Fruit fly (Drosophila melanogaster): ENCODE data around the gene CG18823.

CG18823 gene

dm6 chrX:990218-990617, at the start of gene CG18823:
CG18823 (plus strand) TSS chrX:990518.
- TF ChIP-seq psq (optimal IDR thresholded peaks at IDR 0.05) (no peak), pan (optimal IDR thresholded peaks at IDR 0.05) (no peak), usp (GFP tag; optimal IDR thresholded peaks at IDR 0.05) (no peak)

DNA sequence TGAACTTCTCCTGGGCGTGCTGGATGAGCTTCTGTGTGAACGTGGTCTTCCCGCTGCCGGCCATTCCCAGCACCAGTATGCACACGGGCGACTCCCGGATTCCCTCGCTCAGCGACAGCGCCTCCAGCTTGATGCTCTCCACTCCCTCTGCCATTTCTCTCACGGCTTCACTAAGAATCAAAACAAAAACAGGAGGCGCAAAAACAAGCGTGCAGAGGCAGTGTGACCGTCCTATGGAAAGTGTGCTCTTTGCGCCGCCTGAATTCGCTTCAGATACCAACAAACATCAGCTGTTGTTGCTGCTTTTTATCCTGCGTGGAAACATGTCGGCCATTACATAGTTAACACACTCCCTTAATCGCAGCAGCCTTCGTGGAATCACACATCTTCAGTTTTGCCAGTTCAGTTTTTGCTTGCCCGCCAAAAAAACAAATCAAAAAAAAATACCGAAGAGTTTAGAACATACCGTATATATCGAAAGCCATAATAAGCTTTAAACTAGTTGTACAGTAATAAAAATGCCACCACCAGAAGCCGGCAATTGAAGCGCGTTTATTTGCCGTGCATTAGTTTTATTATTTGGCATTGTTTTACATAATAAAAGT, 49.6 kb upstream of the CG18823 start, which contains the start of the genes CG3704 and mus81:
Gene CG3704, minus strand, starts transcription at position 226 of the 605 bp plus-strand sequence.
Gene mus81, plus strand, starts transcription at position 496 of the 605 bp plus-strand sequence.
- TF ChIP-seq EcR (GFP tag; optimal IDR thresholded peaks at IDR 0.05) (no peak), usp (GFP tag; optimal IDR thresholded peaks at IDR 0.05) (no peak), pan (optimal IDR thresholded peaks at IDR 0.05) (no peak), psq (optimal IDR thresholded peaks at IDR 0.05) (no peak), CG8478 (optimal IDR thresholded peaks at IDR 0.05) (no peak), Dll (optimal IDR thresholded peaks at IDR 0.05) (peak; percentile 27)

DNA sequence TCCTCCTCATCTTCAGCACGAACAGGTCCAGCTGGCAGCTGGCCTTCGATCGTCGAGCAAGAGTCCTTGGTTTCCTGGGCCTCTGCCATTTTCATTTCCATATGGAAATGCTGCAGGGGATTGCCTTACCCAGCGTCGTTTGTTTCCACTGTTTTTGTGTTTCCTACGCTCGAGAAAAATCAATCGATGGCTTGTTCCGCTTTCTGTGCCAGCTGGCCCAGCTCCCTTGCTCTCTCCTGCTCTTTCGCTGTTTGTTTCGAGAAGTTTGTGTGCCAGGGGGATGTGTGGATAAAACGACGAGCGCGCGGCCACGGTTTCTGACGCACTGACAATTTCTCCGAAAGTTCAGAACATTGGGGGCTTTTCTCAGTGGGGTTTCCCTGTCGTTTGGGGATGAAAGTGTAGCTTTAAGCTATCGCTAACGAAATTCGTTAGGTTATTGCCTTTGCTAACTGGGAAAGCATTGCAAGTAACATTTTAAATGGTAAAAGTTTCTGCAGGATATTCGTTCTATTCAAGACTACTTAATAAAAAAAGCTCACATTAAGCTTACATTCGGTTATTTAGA, 44.8 kb upstream of the CG18823 start, which contains the start of gene CG3703:
Gene CG3703, minus strand, starts transcription at position 328 of the 568 bp plus-strand sequence.
- no peak for TF ChIP-seq psq (optimal IDR thresholded peaks at IDR 0.05)
- no peak for TF ChIP-seq CG8478 (optimal IDR thresholded peaks at IDR 0.05)
- no peak for TF ChIP-seq EcR (GFP tag; optimal IDR thresholded peaks at IDR 0.05)
- TF ChIP-seq usp (GFP tag; optimal IDR thresholded peaks at IDR 0.05), result no peak
- no peak for TF ChIP-seq pan (optimal IDR thresholded peaks at IDR 0.05)
- TF ChIP-seq Dll (optimal IDR thresholded peaks at IDR 0.05), result no peak

dm6 chrX:946162-946561, 44.2 kb upstream of the CG18823 start:
- TF ChIP-seq usp (GFP tag; optimal IDR thresholded peaks at IDR 0.05) (no peak), CG8478 (optimal IDR thresholded peaks at IDR 0.05) (no peak)

DNA sequence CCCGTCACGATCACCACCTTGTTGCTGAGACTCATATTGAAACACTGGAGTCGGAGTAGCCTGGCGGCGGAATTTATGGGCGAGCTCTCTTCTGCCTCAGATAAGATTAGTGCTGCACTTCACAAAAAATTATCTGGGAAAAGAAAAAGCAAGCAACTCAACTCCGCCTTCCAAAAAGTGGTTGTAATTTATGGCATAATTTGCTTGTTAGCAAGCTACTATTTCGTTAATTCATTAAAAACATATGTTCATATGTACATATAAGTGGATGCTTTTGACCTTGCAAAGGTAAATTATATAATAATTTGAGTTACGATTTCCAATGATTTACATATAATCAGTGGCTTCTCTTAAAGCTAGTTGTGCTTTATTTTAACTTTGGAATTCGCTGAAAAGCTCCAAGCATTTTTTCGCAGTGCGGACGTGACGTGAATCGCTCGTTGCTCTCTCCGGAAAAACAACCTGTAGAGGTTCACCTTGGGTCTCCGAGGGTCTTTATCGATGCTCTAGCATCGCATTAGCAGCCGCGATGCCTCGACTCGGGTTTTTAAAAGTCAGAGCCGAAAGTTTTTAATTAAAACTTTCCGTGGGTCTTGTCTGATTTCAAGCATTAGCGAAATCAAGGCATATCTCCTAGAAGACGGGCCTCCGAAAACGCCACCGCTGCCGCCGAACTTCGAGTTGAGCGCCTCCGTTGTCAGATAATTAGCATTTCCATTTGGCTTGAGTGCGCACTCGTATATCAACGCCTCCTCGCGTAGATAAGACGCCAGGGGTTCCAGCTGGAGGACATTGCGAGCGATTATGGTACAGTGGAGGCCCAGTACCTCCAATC, 42.7 kb upstream of the CG18823 start, which contains the start of gene CG3699:
Gene CG3699, minus strand, starts transcription at position 51 of the 835 bp plus-strand sequence.
- TF ChIP-seq CG8478 (optimal IDR thresholded peaks at IDR 0.05) (no peak), usp (GFP tag; optimal IDR thresholded peaks at IDR 0.05) (no peak), Dll (optimal IDR thresholded peaks at IDR 0.05) (no peak), EcR (GFP tag; optimal IDR thresholded peaks at IDR 0.05) (no peak), pan (optimal IDR thresholded peaks at IDR 0.05) (no peak), psq (optimal IDR thresholded peaks at IDR 0.05) (no peak)

DNA sequence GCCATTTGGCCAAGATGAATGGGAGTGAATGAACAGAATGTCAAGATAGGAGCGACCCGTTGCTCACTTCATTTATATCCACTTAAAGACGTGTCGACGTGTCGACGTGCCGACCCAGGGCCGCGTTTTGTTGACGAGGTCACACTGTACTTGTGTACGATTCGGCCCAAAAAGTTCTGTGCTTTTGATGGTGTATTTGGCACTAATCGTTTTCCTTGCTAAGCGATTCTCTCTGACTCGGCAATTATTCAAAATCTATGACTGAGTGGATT, 42.1 kb upstream of the CG18823 start:
- no peak for TF ChIP-seq psq (optimal IDR thresholded peaks at IDR 0.05)
- no peak for TF ChIP-seq pan (optimal IDR thresholded peaks at IDR 0.05)
- no peak for TF ChIP-seq EcR (GFP tag; optimal IDR thresholded peaks at IDR 0.05)
- TF ChIP-seq CG8478 (optimal IDR thresholded peaks at IDR 0.05), result no peak
- no peak for TF ChIP-seq Dll (optimal IDR thresholded peaks at IDR 0.05)
- TF ChIP-seq usp (GFP tag; optimal IDR thresholded peaks at IDR 0.05), result no peak

dm6 chrX:951800-952199, 38.5 kb upstream of the CG18823 start, which contains the start of gene CG3690:
CG3690 (minus strand) TSS chrX:951900.
- TF ChIP-seq EcR (GFP tag; optimal IDR thresholded peaks at IDR 0.05) (no peak), usp (GFP tag; optimal IDR thresholded peaks at IDR 0.05) (no peak), psq (optimal IDR thresholded peaks at IDR 0.05) (no peak), CG8478 (optimal IDR thresholded peaks at IDR 0.05) (no peak), Dll (optimal IDR thresholded peaks at IDR 0.05) (no peak), pan (optimal IDR thresholded peaks at IDR 0.05) (no peak)

DNA sequence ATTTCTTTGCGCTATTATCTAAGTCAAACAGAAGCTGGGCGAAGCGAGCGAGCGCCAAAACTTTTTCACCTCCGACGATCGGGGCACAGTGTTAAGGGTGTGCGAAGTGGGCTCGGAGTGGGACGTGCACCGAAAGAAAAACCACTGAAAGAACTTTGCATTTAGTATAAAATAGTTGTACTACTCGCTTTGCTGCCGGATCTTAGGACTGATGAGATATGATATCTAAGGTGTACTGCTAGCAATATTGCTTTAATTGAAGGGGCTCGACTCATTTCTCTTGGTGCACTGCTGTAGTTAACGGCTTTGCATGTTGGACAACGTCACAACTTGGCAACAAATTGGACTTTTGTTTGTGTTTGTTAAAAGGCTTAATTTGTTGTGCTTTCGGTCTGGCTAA, 36.5 kb upstream of the CG18823 start:
- TF ChIP-seq EcR (GFP tag; optimal IDR thresholded peaks at IDR 0.05), result no peak
- TF ChIP-seq psq (optimal IDR thresholded peaks at IDR 0.05), result no peak
- no peak for TF ChIP-seq CG8478 (optimal IDR thresholded peaks at IDR 0.05)
- no peak for TF ChIP-seq Dll (optimal IDR thresholded peaks at IDR 0.05)
- TF ChIP-seq usp (GFP tag; optimal IDR thresholded peaks at IDR 0.05), result no peak
- TF ChIP-seq pan (optimal IDR thresholded peaks at IDR 0.05), result no peak

DNA sequence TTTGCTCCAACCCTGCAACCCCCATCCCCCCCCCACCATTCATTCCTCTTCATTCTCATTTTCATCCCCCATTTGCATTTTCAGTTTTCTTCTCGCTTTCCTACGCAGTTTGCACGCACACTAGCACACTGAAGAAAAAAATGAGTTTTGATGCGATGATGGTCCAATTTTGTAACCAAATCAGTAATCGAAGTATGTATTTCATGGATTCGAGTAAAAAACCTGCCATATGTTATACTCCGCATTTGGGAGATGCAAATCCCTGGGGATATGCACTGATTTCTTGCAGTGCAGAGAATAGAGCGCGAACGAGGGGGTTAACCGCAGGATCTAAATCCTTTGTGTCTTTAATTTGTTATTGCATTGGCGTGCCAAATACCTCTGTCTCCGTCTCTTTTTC, 34.4 kb upstream of the CG18823 start:
- TF ChIP-seq Dll (optimal IDR thresholded peaks at IDR 0.05) (no peak), EcR (GFP tag; optimal IDR thresholded peaks at IDR 0.05) (no peak), CG8478 (optimal IDR thresholded peaks at IDR 0.05) (no peak), usp (GFP tag; optimal IDR thresholded peaks at IDR 0.05) (no peak), pan (optimal IDR thresholded peaks at IDR 0.05) (no peak), psq (optimal IDR thresholded peaks at IDR 0.05) (no peak)

DNA sequence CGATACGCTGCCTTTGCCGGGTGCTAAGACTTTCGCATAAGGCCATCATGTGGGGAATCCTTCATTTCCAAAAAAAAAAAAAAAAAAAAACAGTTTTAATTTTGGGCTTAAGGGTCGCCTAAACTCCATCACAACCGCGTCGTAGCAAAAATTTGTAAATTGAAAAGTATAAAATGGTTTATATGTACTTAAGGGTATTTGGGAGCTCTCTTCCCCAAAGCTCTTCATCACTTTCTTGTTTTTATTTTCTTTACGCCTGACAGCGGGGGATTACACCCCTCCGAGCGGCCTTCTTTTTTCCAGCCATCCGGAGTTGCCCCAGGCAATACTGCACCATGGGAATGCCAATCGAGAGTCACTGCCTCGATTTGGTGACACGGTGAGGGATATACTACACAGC, 26.3 kb upstream of the CG18823 start:
- TF ChIP-seq EcR (GFP tag; optimal IDR thresholded peaks at IDR 0.05) (no peak), usp (GFP tag; optimal IDR thresholded peaks at IDR 0.05) (no peak), CG8478 (optimal IDR thresholded peaks at IDR 0.05) (no peak), Dll (optimal IDR thresholded peaks at IDR 0.05) (no peak), psq (optimal IDR thresholded peaks at IDR 0.05) (no peak), pan (optimal IDR thresholded peaks at IDR 0.05) (no peak)

DNA sequence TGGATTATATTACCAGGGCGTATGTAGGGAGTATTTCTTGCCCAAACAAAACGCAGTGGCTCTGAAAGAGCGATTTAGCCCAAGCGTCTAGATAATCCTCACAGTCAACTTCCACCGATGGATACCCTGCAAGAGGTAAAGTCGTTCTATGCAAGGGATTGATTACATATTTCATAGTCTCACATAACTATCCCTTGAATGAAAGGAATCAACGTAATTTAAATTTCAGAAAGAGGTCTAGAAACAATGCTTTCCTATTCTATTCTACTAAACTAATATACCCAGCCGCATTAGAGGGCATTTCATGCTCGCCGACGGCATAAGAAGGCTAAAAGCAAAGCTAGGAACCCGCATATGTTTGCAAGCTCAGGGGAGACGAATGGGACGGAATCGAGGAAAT, 23.5 kb upstream of the CG18823 start:
- TF ChIP-seq psq (optimal IDR thresholded peaks at IDR 0.05) (no peak), EcR (GFP tag; optimal IDR thresholded peaks at IDR 0.05) (no peak), CG8478 (optimal IDR thresholded peaks at IDR 0.05) (no peak), Dll (optimal IDR thresholded peaks at IDR 0.05) (no peak), pan (optimal IDR thresholded peaks at IDR 0.05) (no peak)

DNA sequence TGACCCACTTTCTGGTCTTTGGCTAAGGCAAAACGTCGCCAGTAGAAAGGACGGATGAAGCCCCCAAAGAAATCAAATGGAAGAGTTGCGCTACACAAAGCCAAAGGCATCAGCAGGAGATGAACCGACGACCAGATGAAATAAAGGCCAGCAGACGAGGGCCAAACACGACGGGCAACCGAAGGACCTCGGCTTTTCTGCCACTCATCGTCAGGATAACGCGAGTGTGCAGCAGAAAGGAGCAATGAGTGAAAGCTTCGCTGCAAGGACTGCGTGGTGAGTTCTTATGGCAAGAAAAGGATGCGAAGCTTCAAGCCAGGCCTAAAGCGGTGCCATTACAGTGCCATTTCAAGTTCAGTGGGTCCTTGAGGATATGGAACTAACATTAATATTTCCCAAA, 4.4 kb upstream of the CG18823 start:
- TF ChIP-seq pan (optimal IDR thresholded peaks at IDR 0.05) (no peak), psq (optimal IDR thresholded peaks at IDR 0.05) (no peak), EcR (GFP tag; optimal IDR thresholded peaks at IDR 0.05) (no peak), CG8478 (optimal IDR thresholded peaks at IDR 0.05) (no peak), usp (GFP tag; optimal IDR thresholded peaks at IDR 0.05) (no peak), Dll (optimal IDR thresholded peaks at IDR 0.05) (no peak)
